Fruit fly (Drosophila melanogaster): Measurements from ENCODE around the gene Cyp305a1.

DNA sequence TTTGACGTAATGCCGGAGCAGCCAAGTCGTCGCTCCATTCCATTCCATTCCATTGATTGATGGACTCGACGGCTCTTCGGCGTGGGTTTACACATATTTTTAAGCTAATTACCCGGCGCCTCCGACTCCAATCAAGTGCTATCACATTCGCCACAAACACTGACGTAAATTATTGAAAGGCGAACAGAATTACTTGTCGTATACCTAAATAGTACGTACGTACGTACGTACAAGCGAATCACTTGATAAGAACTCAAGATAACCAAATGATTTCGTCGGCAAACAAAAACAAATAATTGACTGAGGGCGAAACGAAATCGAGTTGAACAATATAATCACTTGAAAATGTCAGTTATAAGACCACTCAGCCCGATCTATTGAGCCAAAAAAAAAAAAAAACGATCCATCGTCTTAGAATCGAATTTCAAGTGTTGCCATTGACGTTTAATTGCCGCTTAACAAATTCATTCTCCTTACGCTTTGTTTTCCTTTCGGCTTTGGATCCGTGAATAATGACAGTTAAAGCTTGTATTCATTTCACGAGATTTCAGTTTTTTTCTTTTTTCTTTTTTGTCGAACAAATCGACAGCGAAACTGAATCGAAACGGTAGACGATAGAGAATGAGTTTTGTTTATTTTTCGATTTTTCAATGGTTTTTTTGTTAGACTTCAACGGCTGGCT, 35.7 kb downstream of the Cyp305a1 start:
- TF ChIP-seq Myc (optimal IDR thresholded peaks at IDR 0.05): no peak
- TF ChIP-seq h (optimal IDR thresholded peaks at IDR 0.05): no peak
- no peak for TF ChIP-seq psq (optimal IDR thresholded peaks at IDR 0.05)
- TF ChIP-seq Sin3A (optimal IDR thresholded peaks at IDR 0.05): no peak

All from Kc167 (cell line).